Fruit fly (Drosophila melanogaster) whole organism, embryonic: ENCODE measurements around the gene Ctr1A.

Experiments
- CG10431 ChIP-seq: fragments of 200-800 bp; sonication (Bioruptor generic); optimal IDR thresholded peaks from 3 replicates; lab custom pipeline; 2018; ENCODE audit warnings: missing biosample characterization, mild to moderate bottlenecking, missing genetic modification characterization
- CG12769 ChIP-seq: fragments of 200-800 bp; sonication (Bioruptor generic); optimal IDR thresholded peaks from 2 replicates; lab custom pipeline; 2019; ENCODE audit warnings: missing biosample characterization, mild to moderate bottlenecking, missing genetic modification characterization, moderate library complexity
- CG13123 ChIP-seq: fragments of 200-800 bp; sonication (Bioruptor generic); optimal IDR thresholded peaks from 2 replicates; lab custom pipeline; 2016; ENCODE audit warnings: missing biosample characterization, missing genetic modification characterization
- CG15073 ChIP-seq: fragments of 200-800 bp; sonication (Bioruptor generic); optimal IDR thresholded peaks from 2 replicates; lab custom pipeline; 2016; ENCODE audit warnings: missing biosample characterization, missing genetic modification characterization
- CG15514 ChIP-seq: fragments of 200-800 bp; sonication (Bioruptor generic); optimal IDR thresholded peaks from 3 replicates; lab custom pipeline; 2017; ENCODE audit warnings: missing biosample characterization, missing genetic modification characterization, mild to moderate bottlenecking, moderate library complexity, missing genetic modification reagents
- CG16863 ChIP-seq: fragments of 200-800 bp; sonication (Bioruptor generic); optimal IDR thresholded peaks from 3 replicates; lab custom pipeline; 2016; ENCODE audit warnings: missing biosample characterization, missing genetic modification characterization
- CG17612 ChIP-seq: fragments of 200-800 bp; sonication (Bioruptor generic); IDR thresholded peaks from 2 replicates; pipeline ENCODE4 v1.3.6; 2022; ENCODE audit warnings: missing biosample characterization, missing genetic modification characterization
- CG17829 ChIP-seq: fragments of 200-800 bp; optimal IDR thresholded peaks from 2 replicates; lab custom pipeline; 2019; ENCODE audit warnings: missing biosample characterization, mild to moderate bottlenecking, missing genetic modification characterization, moderate library complexity
- CG18476 ChIP-seq: fragments of 200-800 bp; sonication (Bioruptor generic); optimal IDR thresholded peaks from 2 replicates; lab custom pipeline; 2016; ENCODE audit warnings: missing biosample characterization, mild to moderate bottlenecking, missing genetic modification characterization
- CG2875 ChIP-seq: fragments of 200-800 bp; sonication (Bioruptor generic); optimal IDR thresholded peaks from 2 replicates; lab custom pipeline; 2017; ENCODE audit warnings: missing biosample characterization, mild to moderate bottlenecking, missing genetic modification characterization, missing genetic modification reagents
- CG3065 ChIP-seq: fragments of 200-800 bp; sonication (Bioruptor generic); optimal IDR thresholded peaks from 2 replicates; lab custom pipeline; 2016; ENCODE audit warnings: missing biosample characterization, missing genetic modification characterization
- CG31388 ChIP-seq: fragments of 200-800 bp; sonication (Bioruptor generic); optimal IDR thresholded peaks from 2 replicates; lab custom pipeline; 2016; ENCODE audit warnings: missing biosample characterization, missing genetic modification characterization
- CG4820 ChIP-seq: fragments of 200-800 bp; sonication (Bioruptor generic); optimal IDR thresholded peaks from 3 replicates; lab custom pipeline; 2016; ENCODE audit warnings: missing biosample characterization, missing genetic modification characterization
- CG5180 ChIP-seq: fragments of 200-800 bp; sonication (Bioruptor generic); optimal IDR thresholded peaks from 3 replicates; lab custom pipeline; 2017; ENCODE audit warnings: missing biosample characterization, missing genetic modification characterization, mild to moderate bottlenecking, moderate library complexity, missing genetic modification reagents
- CG8089 ChIP-seq: fragments of 200-800 bp; sonication (Bioruptor generic); optimal IDR thresholded peaks from 3 replicates; lab custom pipeline; 2016; ENCODE audit warnings: missing biosample characterization, missing genetic modification characterization
- Dbx ChIP-seq: fragments of 200-800 bp; sonication (Bioruptor generic); IDR thresholded peaks from 3 replicates; pipeline ENCODE4 v1.3.6; 2022; ENCODE audit warnings: missing biosample characterization, missing genetic modification characterization
- Dek ChIP-seq: fragments of 200-800 bp; sonication (Bioruptor generic); optimal IDR thresholded peaks from 3 replicates; lab custom pipeline; 2019; ENCODE audit warnings: missing biosample characterization, mild to moderate bottlenecking, missing genetic modification characterization, moderate library complexity
- Doc3 ChIP-seq: fragments of 200-800 bp; sonication (Bioruptor generic); IDR thresholded peaks from 3 replicates; pipeline ENCODE4 v1.3.6; 2022; ENCODE audit warnings: missing biosample characterization, missing genetic modification characterization; ENCODE audit not compliant: partially characterized antibody
- Gug ChIP-seq: fragments of 200-800 bp; sonication (Bioruptor generic); IDR thresholded peaks from 4 replicates; pipeline ENCODE4 v1.3.6; 2022; ENCODE audit warnings: missing biosample characterization, missing genetic modification characterization
- HLH4C ChIP-seq: fragments of 200-800 bp; sonication (Bioruptor generic); IDR thresholded peaks from 3 replicates; pipeline ENCODE4 v1.3.6; 2022; ENCODE audit warnings: missing biosample characterization, missing genetic modification characterization; ENCODE audit not compliant: partially characterized antibody
- HmgD ChIP-seq: fragments of 200-800 bp; sonication (Bioruptor generic); optimal IDR thresholded peaks from 3 replicates; lab custom pipeline; 2016; ENCODE audit warnings: missing biosample characterization, missing genetic modification characterization
- Lpt ChIP-seq: fragments of >200 bp; optimal IDR thresholded peaks from 2 replicates; lab custom pipeline; 2018; ENCODE audit warnings: missing biosample characterization, missing genetic modification characterization
- Neu2 ChIP-seq: fragments of 200-800 bp; sonication (Bioruptor generic); optimal IDR thresholded peaks from 3 replicates; lab custom pipeline; 2016; ENCODE audit warnings: missing biosample characterization, missing genetic modification characterization, borderline replicate concordance
- Nf-YA ChIP-seq: fragments of 200-800 bp; sonication (Bioruptor generic); IDR thresholded peaks from 2 replicates; pipeline ENCODE4 v1.3.6; 2022; ENCODE audit warnings: missing biosample characterization, missing genetic modification characterization
- Oaz ChIP-seq: fragments of 200-800 bp; sonication (Bioruptor generic); IDR thresholded peaks from 2 replicates; pipeline ENCODE4 v1.3.6; 2022; ENCODE audit warnings: missing biosample characterization, missing genetic modification characterization
- Spps ChIP-seq: fragments of 200-800 bp; sonication (Bioruptor generic); optimal IDR thresholded peaks from 2 replicates; lab custom pipeline; 2018; ENCODE audit warnings: missing biosample characterization, mild to moderate bottlenecking, missing genetic modification characterization
- Sry-β ChIP-seq: fragments of 200-800 bp; sonication (Bioruptor generic); optimal IDR thresholded peaks from 2 replicates; lab custom pipeline; 2018; ENCODE audit warnings: missing biosample characterization, mild to moderate bottlenecking, missing genetic modification characterization, moderate library complexity
- Xrp1 ChIP-seq: fragments of 200-800 bp; sonication (Bioruptor generic); IDR thresholded peaks from 2 replicates; pipeline ENCODE4 v1.3.6; 2022; ENCODE audit warnings: missing biosample characterization, missing genetic modification characterization
- aop ChIP-seq: fragments of 200-800 bp; sonication (Bioruptor generic); IDR thresholded peaks from 2 replicates; pipeline ENCODE4 v1.3.6; 2022; ENCODE audit warnings: missing biosample characterization, missing genetic modification characterization
- bigmax ChIP-seq: fragments of 200-800 bp; sonication (Bioruptor generic); optimal IDR thresholded peaks from 2 replicates; lab custom pipeline; 2018; ENCODE audit warnings: missing biosample characterization, mild to moderate bottlenecking, missing genetic modification characterization
- cad ChIP-seq: fragments of >200 bp; optimal IDR thresholded peaks from 2 replicates; lab custom pipeline; 2017; ENCODE audit warnings: missing biosample characterization, missing genetic modification characterization
- cas ChIP-seq: fragments of 200-800 bp; sonication (Bioruptor generic); IDR thresholded peaks from 2 replicates; pipeline ENCODE4 v1.3.6; 2022; ENCODE audit warnings: missing biosample characterization, missing genetic modification characterization
- chn ChIP-seq: fragments of 200-800 bp; sonication (Bioruptor generic); optimal IDR thresholded peaks from 2 replicates; lab custom pipeline; 2016; ENCODE audit warnings: missing biosample characterization, missing genetic modification characterization
- cwo ChIP-seq: fragments of 200-800 bp; sonication (Bioruptor generic); optimal IDR thresholded peaks from 3 replicates; lab custom pipeline; 2017; ENCODE audit warnings: missing biosample characterization, missing genetic modification characterization, mild to moderate bottlenecking, moderate library complexity, missing genetic modification reagents
- en ChIP-seq: fragments of 200-800 bp; sonication (Bioruptor generic); optimal IDR thresholded peaks from 2 replicates; lab custom pipeline; 2016; ENCODE audit warnings: missing biosample characterization, missing genetic modification characterization
- exex ChIP-seq: fragments of 200-800 bp; sonication (Bioruptor generic); optimal IDR thresholded peaks from 4 replicates; lab custom pipeline; 2018; ENCODE audit warnings: missing biosample characterization, mild to moderate bottlenecking, missing genetic modification characterization, moderate library complexity
- fd102C ChIP-seq: fragments of 200-800 bp; sonication (Bioruptor generic); optimal IDR thresholded peaks from 2 replicates; lab custom pipeline; 2018; ENCODE audit warnings: missing biosample characterization, mild to moderate bottlenecking, missing genetic modification characterization, moderate library complexity
- fd64A ChIP-seq: fragments of 200-800 bp; sonication (Bioruptor generic); optimal IDR thresholded peaks from 3 replicates; lab custom pipeline; 2018; ENCODE audit warnings: missing biosample characterization, mild to moderate bottlenecking, missing genetic modification characterization
- gsb-n ChIP-seq: fragments of 200-800 bp; sonication (Bioruptor generic); optimal IDR thresholded peaks from 3 replicates; lab custom pipeline; 2018; ENCODE audit warnings: missing biosample characterization, mild to moderate bottlenecking, missing genetic modification characterization
- jing ChIP-seq: fragments of 200-800 bp; sonication (Bioruptor generic); optimal IDR thresholded peaks from 2 replicates; lab custom pipeline; 2018; ENCODE audit warnings: missing biosample characterization, mild to moderate bottlenecking, missing genetic modification characterization
- jumu ChIP-seq: fragments of 200-800 bp; sonication (Bioruptor generic); optimal IDR thresholded peaks from 3 replicates; lab custom pipeline; 2016; ENCODE audit warnings: missing biosample characterization, missing genetic modification characterization
- kay ChIP-seq: fragments of 200-800 bp; sonication (Bioruptor generic); optimal IDR thresholded peaks from 2 replicates; lab custom pipeline; 2016; ENCODE audit warnings: missing biosample characterization, missing genetic modification characterization
- mld ChIP-seq: fragments of 200-800 bp; sonication (Bioruptor generic); IDR thresholded peaks from 3 replicates; pipeline ENCODE4 v1.3.6; 2022; ENCODE audit warnings: missing biosample characterization, missing genetic modification characterization; ENCODE audit not compliant: partially characterized antibody
- p53 ChIP-seq: fragments of 200-800 bp; sonication (Bioruptor generic); optimal IDR thresholded peaks from 2 replicates; lab custom pipeline; 2016; ENCODE audit warnings: missing biosample characterization, missing genetic modification characterization
- pnt ChIP-seq: fragments of 200-800 bp; sonication (Bioruptor generic); optimal IDR thresholded peaks from 3 replicates; lab custom pipeline; 2016; ENCODE audit warnings: missing biosample characterization, missing genetic modification characterization
- salm ChIP-seq: fragments of 200-800 bp; sonication (Bioruptor generic); optimal IDR thresholded peaks from 2 replicates; lab custom pipeline; 2018; ENCODE audit warnings: missing biosample characterization, mild to moderate bottlenecking, missing genetic modification characterization
- ssp ChIP-seq: fragments of 200-800 bp; sonication (Bioruptor generic); IDR thresholded peaks from 2 replicates; pipeline ENCODE4 v1.3.6; 2022; ENCODE audit warnings: missing biosample characterization, missing genetic modification characterization
- tna ChIP-seq: fragments of 200-800 bp; sonication (Bioruptor generic); IDR thresholded peaks from 2 replicates; pipeline ENCODE4 v1.3.6; 2022; ENCODE audit warnings: missing biosample characterization, missing genetic modification characterization; ENCODE audit not compliant: partially characterized antibody
- usp ChIP-seq: fragments of >200 bp; optimal IDR thresholded peaks from 2 replicates; lab custom pipeline; 2017; ENCODE audit warnings: missing biosample characterization, missing genetic modification characterization
- yki ChIP-seq: fragments of >200 bp; optimal IDR thresholded peaks from 3 replicates; lab custom pipeline; 2018

Ctr1A gene

DNA sequence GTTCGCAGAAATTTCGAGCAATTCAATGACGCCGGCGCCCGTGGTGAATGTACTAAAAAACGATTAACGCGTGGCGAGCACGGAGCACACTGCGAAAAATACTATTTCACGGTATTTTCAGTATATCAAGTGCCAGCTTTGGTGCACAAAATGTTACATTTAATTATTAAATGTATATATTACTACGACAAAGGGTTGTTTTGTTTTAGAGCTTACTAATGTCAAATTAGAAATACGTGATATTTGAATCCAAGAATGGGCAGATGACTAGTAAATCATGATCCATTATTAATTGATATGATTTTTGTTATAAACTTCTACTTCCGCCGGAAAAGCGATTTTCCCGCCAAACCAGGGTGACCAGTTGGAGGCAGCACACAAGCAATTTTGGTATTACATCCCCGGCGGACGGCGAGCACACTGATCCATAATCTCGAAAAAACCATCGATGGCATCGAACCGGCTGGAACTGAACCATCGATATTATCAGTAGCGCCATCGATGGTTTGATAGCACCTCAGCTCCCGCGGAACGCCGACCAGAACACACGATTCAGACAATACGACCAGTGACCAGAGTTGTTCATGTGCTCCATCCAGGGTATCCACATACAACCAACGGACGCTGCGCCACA, 7.1 kb upstream of the Ctr1A start, which contains the start of the genes CG3226 and Cdc7 (continued):
- TF ChIP-seq pnt (GFP tag; lab: Kevin White, UChicago) = no peak
- peak; percentile 62 for TF ChIP-seq HLH4C (GFP tag; lab: Robert Waterston, UW)
- peak; percentile 92 for TF ChIP-seq CG15514 (GFP tag; lab: Kevin White, UChicago)
- no peak for TF ChIP-seq Nf-YA (GFP tag; lab: Robert Waterston, UW)
- no peak for TF ChIP-seq fd102C
- peak; percentile 48 for TF ChIP-seq Sry-β (GFP tag; lab: Kevin White, UChicago)
- peak; percentile 19 for TF ChIP-seq CG8089 (GFP tag; lab: Kevin White, UChicago)
- TF ChIP-seq gsb-n (tag; lab: Kevin White, UChicago) = peak; percentile 59
- no peak for TF ChIP-seq CG31388 (GFP tag; lab: Kevin White, UChicago)
- TF ChIP-seq Spps (tag; lab: Kevin White, UChicago) = no peak
- peak; percentile 56 for TF ChIP-seq Dek (tag; lab: Kevin White, UChicago)
- TF ChIP-seq Xrp1 (GFP tag; lab: Robert Waterston, UW) = no peak
- no peak for TF ChIP-seq cas
- TF ChIP-seq CG13123 (GFP tag; lab: Kevin White, UChicago) = no peak
- no peak for TF ChIP-seq chn (GFP tag; lab: Kevin White, UChicago)
- TF ChIP-seq Lpt (GFP tag; lab: Kevin White, UChicago) = no peak
- TF ChIP-seq cwo = peak; percentile 40
- no peak for TF ChIP-seq jing (GFP tag; lab: Kevin White, UChicago)
- no peak for TF ChIP-seq cad (GFP tag; lab: Kevin White, UChicago)
- TF ChIP-seq CG18476 (GFP tag; lab: Kevin White, UChicago) = peak; percentile 16
- TF ChIP-seq exex (tag; lab: Kevin White, UChicago) = peak; percentile 49
- TF ChIP-seq CG16863 = peak; percentile 44
- TF ChIP-seq CG2875 (GFP tag; lab: Kevin White, UChicago) = peak; percentile 78
- TF ChIP-seq kay (GFP tag; lab: Kevin White, UChicago) = no peak
- TF ChIP-seq usp (GFP tag; lab: Kevin White, UChicago) = no peak
- TF ChIP-seq CG15073 (GFP tag; lab: Kevin White, UChicago) = no peak
- TF ChIP-seq mld = peak; percentile 65; the same call in 2 of the 3 replicates
- TF ChIP-seq fd64A = peak; percentile 22
- no peak for TF ChIP-seq Neu2 (GFP tag; lab: Kevin White, UChicago)
- TF ChIP-seq CG3065 (GFP tag; lab: Kevin White, UChicago) = peak; percentile 5
- peak; percentile 76 for TF ChIP-seq CG5180 (GFP tag; lab: Kevin White, UChicago)
- TF ChIP-seq CG10431 (GFP tag; lab: Kevin White, UChicago) = peak; percentile 73
- TF ChIP-seq HmgD = no peak
- peak; percentile 21 for TF ChIP-seq p53 (GFP tag; lab: Kevin White, UChicago)
- no peak for TF ChIP-seq aop (GFP tag; lab: Robert Waterston, UW)
- no peak for TF ChIP-seq CG17612
- peak; percentile 6 for TF ChIP-seq jumu (GFP tag; lab: Kevin White, UChicago)
- no peak for TF ChIP-seq yki (lab: Kevin White, UChicago)
- TF ChIP-seq CG4820 = peak; percentile 15
- peak; percentile 72 for TF ChIP-seq tna
- TF ChIP-seq CG12769 (tag; lab: Kevin White, UChicago) = peak; percentile 66
- TF ChIP-seq Gug = no peak; the same call in 3 of the 4 replicates
- peak; percentile 48; the same call in 1 of the 3 replicates for TF ChIP-seq Doc3 (GFP tag; lab: Robert Waterston, UW)
- peak; percentile 62 for TF ChIP-seq salm (tag; lab: Kevin White, UChicago)
- peak; percentile 19; the same call in 1 of the 2 replicates for TF ChIP-seq ssp (GFP tag; lab: Robert Waterston, UW)
- no peak for TF ChIP-seq Oaz (GFP tag; lab: Robert Waterston, UW)
- no peak for TF ChIP-seq bigmax (GFP tag; lab: Kevin White, UChicago)
- TF ChIP-seq Dbx (GFP tag; lab: Robert Waterston, UW) = peak; percentile 72; the same call in 2 of the 3 replicates
- no peak for TF ChIP-seq en
- peak; percentile 71 for TF ChIP-seq CG17829
